Comparison of ENCODE assay signal across 1 fruit fly cellular context in genomic region chrX:4677427-4677826, dm6.
TF ChIP-seq lines count a peak whose summit lies in the region.

No protein-coding gene starts in this region.

TF ChIP-seq in whole organism, prepupa, 60 proteins besides CTCF, POLR2A, EP300 and RAD21 (continued from another document):
- TF ChIP-seq Met (GFP tag; optimal IDR thresholded peaks at IDR 0.05; lab: Kevin White, UChicago) (no peak), achi (GFP tag; optimal IDR thresholded peaks at IDR 0.05; lab: Kevin White, UChicago) (no peak), CG11762 (GFP tag; optimal IDR thresholded peaks at IDR 0.05; lab: Kevin White, UChicago; ENCODE audit: insufficient read depth) (no peak), Eip78C (GFP tag; lab: Kevin White, UChicago) (peak; percentile 34), Hr38 (GFP tag; optimal IDR thresholded peaks at IDR 0.05; lab: Kevin White, UChicago) (no peak), Blimp-1 (GFP tag; optimal IDR thresholded peaks at IDR 0.05; lab: Kevin White, UChicago) (peak; percentile 33), Hr39 (GFP tag; optimal IDR thresholded peaks at IDR 0.05; lab: Kevin White, UChicago) (no peak), CG3919 (GFP tag; optimal IDR thresholded peaks at IDR 0.05; lab: Kevin White, UChicago) (no peak), CG16779 (tag; optimal IDR thresholded peaks at IDR 0.05; lab: Kevin White, UChicago) (no peak), Sox14 (GFP tag; optimal IDR thresholded peaks at IDR 0.05; lab: Kevin White, UChicago) (no peak), CG32006 (GFP tag; optimal IDR thresholded peaks at IDR 0.05; lab: Kevin White, UChicago) (no peak), CG8319 (GFP tag; optimal IDR thresholded peaks at IDR 0.05; lab: Kevin White, UChicago) (no peak), CG1621 (tag; optimal IDR thresholded peaks at IDR 0.05; lab: Kevin White, UChicago) (no peak), fd59A (GFP tag; optimal IDR thresholded peaks at IDR 0.05; lab: Kevin White, UChicago) (no peak), CG8119 (GFP tag; IDR thresholded peaks at IDR 0.05; lab: Robert Waterston, UW) (no peak), CG10669 (GFP tag; optimal IDR thresholded peaks at IDR 0.05; lab: Kevin White, UChicago) (no peak), CG3032 (tag; optimal IDR thresholded peaks at IDR 0.05; lab: Kevin White, UChicago) (no peak), net (GFP tag; optimal IDR thresholded peaks at IDR 0.05; lab: Kevin White, UChicago) (peak; percentile 12), pdm3 (GFP tag; optimal IDR thresholded peaks at IDR 0.05; lab: Kevin White, UChicago) (no peak), salr (GFP tag; optimal IDR thresholded peaks at IDR 0.05; lab: Kevin White, UChicago) (no peak), eg (GFP tag; IDR thresholded peaks at IDR 0.05; lab: Robert Waterston, UW) (0 out of 3 replicates have a peak, but pooled peaks have one; percentile 21), acj6 (GFP tag; optimal IDR thresholded peaks at IDR 0.05; lab: Kevin White, UChicago) (no peak), CG10631 (GFP tag; optimal IDR thresholded peaks at IDR 0.05; lab: Kevin White, UChicago) (peak; percentile 27), OdsH (GFP tag; optimal IDR thresholded peaks at IDR 0.05; lab: Kevin White, UChicago) (no peak), fd85E (GFP tag; optimal IDR thresholded peaks at IDR 0.05; lab: Kevin White, UChicago) (no peak), CG4318 (GFP tag; optimal IDR thresholded peaks at IDR 0.05; lab: Kevin White, UChicago) (no peak), CG6808 (GFP tag; optimal IDR thresholded peaks at IDR 0.05; lab: Kevin White, UChicago) (no peak), vri (GFP tag; optimal IDR thresholded peaks at IDR 0.05; lab: Kevin White, UChicago) (peak; percentile 59), Eip75B (GFP tag; optimal IDR thresholded peaks at IDR 0.05; lab: Kevin White, UChicago) (no peak), Ets21C (GFP tag; optimal IDR thresholded peaks at IDR 0.05; lab: Kevin White, UChicago) (no peak)
